Worm (Caenorhabditis elegans): Measurements from ENCODE around the gene nhr-4.

DNA sequence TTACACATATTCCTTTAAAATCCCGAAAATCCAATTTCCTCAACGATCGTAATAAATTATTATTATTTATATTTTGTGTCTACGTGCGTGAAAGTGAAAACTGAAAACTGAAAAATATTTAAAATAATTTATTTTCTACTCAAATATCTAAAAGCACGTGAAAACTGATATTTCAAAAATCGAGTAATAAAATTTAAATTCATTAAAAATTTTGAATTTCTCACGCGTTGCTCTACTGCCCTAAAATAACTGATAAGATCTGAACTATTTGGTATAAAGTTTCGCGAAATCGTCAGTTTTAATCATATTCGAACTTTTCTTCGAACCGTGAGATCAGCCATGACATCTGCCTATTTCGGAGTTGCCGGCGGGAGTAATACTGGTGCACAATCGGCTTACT lies 26.9 kb upstream of the nhr-4 start, which contains the start of gene ssq-1:
- TF ChIP-seq flt-1 (GFP tag; IDR thresholded peaks at IDR 0.05) (no peak), ztf-23 (GFP tag; IDR thresholded peaks at IDR 0.05) (no peak), T22C8.4 (GFP tag; IDR thresholded peaks at IDR 0.05) (no peak)

Measured in whole organism, midembryonic.